Fruit fly (Drosophila melanogaster): ENCODE measurements around the gene CG1896.

Gene CG1896

dm6 chr3R:31725486-31726227, 18.4 kb upstream of the CG1896 start:
- TF ChIP-seq CTCF (optimal IDR thresholded peaks at IDR 0.05) (no peak), CG8478 (optimal IDR thresholded peaks at IDR 0.05) (no peak)

dm6 chr3R:31726286-31726685, 17.8 kb upstream of the CG1896 start:
- TF ChIP-seq CTCF (optimal IDR thresholded peaks at IDR 0.05) = no peak

dm6 chr3R:31727773-31728172, 16.3 kb upstream of the CG1896 start:
- no peak for TF ChIP-seq CG8478 (optimal IDR thresholded peaks at IDR 0.05)
- TF ChIP-seq CTCF (optimal IDR thresholded peaks at IDR 0.05) = no peak

DNA sequence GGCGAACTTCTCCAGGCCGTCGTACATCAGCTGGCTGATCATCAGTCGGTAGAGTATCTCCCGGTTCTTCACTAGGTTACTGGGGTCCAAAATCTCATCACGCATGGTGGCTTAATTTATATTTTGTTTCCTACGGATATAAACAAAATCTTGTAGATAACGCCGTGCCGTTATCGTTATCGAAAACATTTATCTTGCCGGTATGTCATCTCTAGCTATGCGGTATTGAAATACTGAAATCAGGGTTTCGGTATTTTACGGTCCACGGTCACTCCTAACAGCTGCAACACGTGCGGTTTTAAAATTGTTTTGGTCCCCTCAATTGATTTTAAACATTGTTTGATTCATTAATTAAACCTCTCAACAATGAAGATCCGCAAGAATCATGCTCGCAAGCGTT, 7.3 kb upstream of the CG1896 start, which contains the start of the genes CstF50 and CG11563:
CstF50 (minus strand) TSS at position 188 of the 400 bp plus-strand sequence.
CG11563 (plus strand) TSS at position 260 of the 400 bp plus-strand sequence.
- TF ChIP-seq CTCF (optimal IDR thresholded peaks at IDR 0.05) (no peak), CG8478 (optimal IDR thresholded peaks at IDR 0.05) (no peak)

DNA sequence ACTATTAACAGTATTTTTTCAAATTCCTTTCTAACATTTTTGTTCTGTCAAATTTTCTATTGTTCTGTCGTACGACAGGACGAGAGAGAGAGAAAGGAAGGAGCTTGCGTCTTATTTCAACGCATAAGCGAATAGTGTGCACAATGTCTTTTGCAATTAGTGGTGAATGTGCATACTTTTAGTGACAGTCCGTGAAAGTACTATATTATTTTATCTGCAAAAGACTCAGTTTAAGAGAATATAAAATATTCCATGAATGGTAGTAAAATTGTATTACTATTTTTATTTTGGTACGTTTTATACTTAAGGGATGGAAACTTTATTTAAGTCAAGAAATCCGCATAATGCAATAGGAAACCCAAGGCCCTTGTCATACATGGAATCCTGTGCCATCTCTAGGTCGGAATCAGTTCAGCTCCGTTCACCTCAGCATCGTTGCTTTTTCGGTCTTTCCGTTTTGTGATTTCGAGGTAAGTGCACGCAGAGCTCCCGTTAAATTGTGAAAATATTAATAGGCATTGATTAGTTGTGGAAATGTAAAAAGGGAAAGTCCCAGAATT, 5.9 kb upstream of the CG1896 start, which contains the start of gene eEF1alpha2:
eEF1alpha2 (plus strand) TSS at position 409 of the 560 bp plus-strand sequence.
- TF ChIP-seq CTCF (optimal IDR thresholded peaks at IDR 0.05) (no peak), CG8478 (optimal IDR thresholded peaks at IDR 0.05) (no peak)

- TF ChIP-seq CTCF (optimal IDR thresholded peaks at IDR 0.05) = no peak
- no peak for TF ChIP-seq CG8478 (optimal IDR thresholded peaks at IDR 0.05)
Observed at dm6 chr3R:31739067-31739786, 4.9 kb upstream of the CG1896 start.

DNA sequence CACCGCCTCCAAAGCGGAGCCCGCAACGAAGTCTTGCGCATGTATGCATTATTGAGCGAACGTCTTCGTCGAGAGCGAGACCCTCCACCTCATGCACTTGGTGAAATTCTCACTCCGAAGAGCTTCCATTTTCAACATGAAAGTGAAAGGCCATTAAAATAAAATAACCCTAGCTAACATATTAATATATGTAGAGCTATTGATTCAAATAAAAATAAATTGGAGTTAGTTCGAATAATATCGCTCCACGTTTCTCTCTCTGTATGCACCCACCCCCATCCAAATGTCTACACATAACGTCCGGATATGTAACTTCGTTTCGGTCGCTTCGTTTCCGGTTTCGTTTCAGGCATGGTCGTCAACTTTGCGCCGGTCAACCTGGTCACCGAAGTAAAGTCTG, 2.8 kb upstream of the CG1896 start:
- no peak for TF ChIP-seq CTCF (optimal IDR thresholded peaks at IDR 0.05)
- TF ChIP-seq CG8478 (optimal IDR thresholded peaks at IDR 0.05) = no peak

- TF ChIP-seq CG8478 (optimal IDR thresholded peaks at IDR 0.05) (no peak), CTCF (optimal IDR thresholded peaks at IDR 0.05) (peak in 1 of 2 experiments; percentile 2)
Observed at dm6 chr3R:31743279-31743678, 803 bp upstream of the CG1896 start, which contains the start of gene Tbca. TSS of gene Tbca (plus strand) at chr3R:31743490.

dm6 chr3R:31745629-31746081, 1.6 kb downstream of the CG1896 start, which contains the start of gene awd:
TSS of gene awd (minus strand) at chr3R:31746077.
- TF ChIP-seq CTCF (optimal IDR thresholded peaks at IDR 0.05) = peak in 1 of 2 experiments; percentile 24
- TF ChIP-seq CG8478 (optimal IDR thresholded peaks at IDR 0.05) = no peak

DNA sequence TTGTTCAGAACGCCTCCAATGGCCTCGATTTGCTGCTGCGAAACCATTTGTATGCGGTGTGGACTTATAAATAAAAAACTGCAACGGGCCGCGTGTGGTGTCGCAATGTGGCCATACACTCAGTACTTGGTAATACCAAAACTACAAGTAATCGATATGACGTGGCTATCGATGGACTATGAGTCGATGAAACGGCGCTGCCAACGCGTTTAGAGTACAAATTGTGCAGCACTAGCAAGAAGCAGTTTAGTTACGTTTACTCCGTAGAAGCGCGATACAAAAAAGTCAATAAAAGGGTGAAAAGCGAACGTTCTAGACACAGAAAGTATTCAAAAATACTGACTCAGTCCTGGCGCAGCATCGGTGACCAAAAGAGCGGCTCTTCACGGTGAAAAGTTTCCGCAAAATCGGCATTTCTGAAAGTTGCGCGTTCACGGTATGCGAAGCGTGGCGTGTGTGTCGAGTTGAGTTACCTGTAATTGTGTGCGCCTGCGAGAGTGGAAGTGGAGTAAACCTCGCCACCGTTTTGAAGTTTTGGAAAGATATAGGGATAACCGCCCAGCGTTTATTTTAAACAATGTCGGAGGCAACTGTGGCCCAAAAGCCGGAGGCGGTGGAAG, 3.5 kb downstream of the CG1896 start, which contains the start of the genes nero and CG1910:
nero (minus strand) TSS at position 130 of the 620 bp plus-strand sequence.
CG1910 (plus strand) TSS at position 215 of the 620 bp plus-strand sequence.
- no peak for TF ChIP-seq CG8478 (optimal IDR thresholded peaks at IDR 0.05)
- peak; percentile 18 to 40 for TF ChIP-seq CTCF (optimal IDR thresholded peaks at IDR 0.05)

- TF ChIP-seq CG8478 (optimal IDR thresholded peaks at IDR 0.05) (no peak), CTCF (optimal IDR thresholded peaks at IDR 0.05) (no peak)
Observed at dm6 chr3R:31748093-31748996, 4.3 kb downstream of the CG1896 start.

dm6 chr3R:31754605-31755004, 10.5 kb downstream of the CG1896 start, which contains the start of gene salt:
TSS of gene salt (minus strand) at chr3R:31754705.
- TF ChIP-seq CG8478 (optimal IDR thresholded peaks at IDR 0.05) (no peak), CTCF (optimal IDR thresholded peaks at IDR 0.05) (no peak)

dm6 chr3R:31758587-31759167, 14.6 kb downstream of the CG1896 start, which contains the start of gene CG2187:
TSS of gene CG2187 (minus strand) at chr3R:31758637.
- TF ChIP-seq CTCF (optimal IDR thresholded peaks at IDR 0.05) (no peak), CG8478 (optimal IDR thresholded peaks at IDR 0.05) (no peak)
